Worm (Caenorhabditis elegans) whole organism, L4/young adult: ENCODE results near the gene C53A3.4.

Experiments
- W03F9.2 ChIP-seq: fragments of 150-350 bp; optimal IDR thresholded peaks from 2 replicates; lab custom pipeline; 2014; ENCODE audit warnings: missing biosample characterization, missing genetic modification characterization
- dao-5 ChIP-seq: sonication (generic microtip); optimal IDR thresholded peaks from 2 replicates; lab custom pipeline; 2016; ENCODE audit warnings: missing genotype, missing genetic modification characterization, moderate library complexity, missing compliant biosample characterization
- him-1 ChIP-seq: sonication (generic microtip); optimal IDR thresholded peaks from 2 replicates; lab custom pipeline; 2016; ENCODE audit warnings: missing genotype, missing genetic modification reagents, missing genetic modification characterization, missing compliant biosample characterization

- TF ChIP-seq W03F9.2 (tag; lab: Kevin White, UChicago) (no peak), him-1 (tag; lab: Kevin White, UChicago) (no peak), dao-5 (tag; lab: Kevin White, UChicago) (no peak)
Observed at ce11 chrV:5753432-5753831, 5.2 kb downstream of the C53A3.4 start, which contains the start of gene pgph-1.
